Fruit fly (Drosophila melanogaster): ENCODE measurements around the gene CG31827.
"Not testable (repeated sequence)": the region's sequence is repeated elsewhere in the genome, so short reads cannot be mapped to it uniquely, and the experiment has no call there.

DNA sequence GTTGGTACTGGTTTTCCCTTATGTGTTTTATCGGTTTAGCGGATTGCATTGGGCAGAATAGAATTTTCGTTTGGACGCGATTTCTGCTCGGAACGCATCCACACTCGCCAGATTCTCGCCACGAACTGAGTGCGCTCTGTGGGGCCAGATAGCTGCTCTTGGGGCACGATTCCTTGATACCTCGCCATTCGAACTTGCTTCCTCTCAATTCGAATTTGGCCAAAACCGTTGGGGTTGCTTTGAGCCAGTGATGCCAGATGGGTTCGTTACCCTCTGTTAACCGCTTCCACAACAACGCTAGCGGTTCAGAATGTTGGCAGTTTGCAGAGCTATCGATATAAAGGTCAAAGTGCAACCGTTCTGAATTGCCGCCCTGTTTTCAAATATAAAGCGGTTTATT lies 13.2 kb downstream of the CG31827 start, which contains the start of gene stol:
- TF ChIP-seq psq, h, ttk (optimal IDR thresholded peaks at IDR 0.05): not testable (repeated sequence)

Measured in Kc167 (cell line).